Fruit fly (Drosophila melanogaster): ENCODE results near the gene Sos.

Gene Sos

DNA sequence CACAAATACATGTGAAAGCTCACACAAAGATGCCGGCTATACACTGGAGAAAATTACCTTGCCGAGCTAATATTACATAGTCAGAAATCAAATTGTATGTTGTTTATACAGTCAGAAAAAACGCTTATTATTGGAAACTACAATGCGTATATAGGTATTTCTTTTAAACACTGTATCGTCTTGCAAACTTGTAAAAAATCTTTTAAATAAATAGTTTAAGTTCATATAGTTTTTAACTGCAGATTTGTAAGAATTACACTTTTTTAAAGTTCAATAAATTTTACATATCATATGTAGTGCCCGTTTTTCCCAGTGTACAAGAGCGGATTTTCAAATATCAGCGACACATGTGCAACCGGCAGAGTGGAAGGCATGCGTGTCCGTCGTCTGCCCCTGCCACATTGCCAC lies 26.1 kb downstream of the Sos start (continued):
- peak; percentile 95 for TF ChIP-seq Ssrp (tag; optimal IDR thresholded peaks at IDR 0.05)
- TF ChIP-seq ewg (GFP tag; optimal IDR thresholded peaks at IDR 0.05): peak; percentile 80
- no peak for TF ChIP-seq fru (optimal IDR thresholded peaks at IDR 0.05)
- TF ChIP-seq Elba2 (GFP tag; optimal IDR thresholded peaks at IDR 0.05): no peak
- TF ChIP-seq CG1602 (GFP tag; optimal IDR thresholded peaks at IDR 0.05): peak; percentile 82
- peak; percentile 78 for TF ChIP-seq CG14710 (tag; optimal IDR thresholded peaks at IDR 0.05)
- TF ChIP-seq tap (tag; optimal IDR thresholded peaks at IDR 0.05): peak; percentile 66
- peak; percentile 97 for TF ChIP-seq sens (GFP tag)
- TF ChIP-seq CG9727 (GFP tag; optimal IDR thresholded peaks at IDR 0.05): peak; percentile 88
- TF ChIP-seq Rfx (GFP tag; IDR thresholded peaks at IDR 0.05): peak; percentile 61
- peak; percentile 86 for TF ChIP-seq CG18262 (tag; optimal IDR thresholded peaks at IDR 0.05)
- peak; percentile 85 for TF ChIP-seq CG10979 (tag; optimal IDR thresholded peaks at IDR 0.05)
- TF ChIP-seq Sin3A (optimal IDR thresholded peaks at IDR 0.05): no peak
- no peak for TF ChIP-seq CG17912 (GFP tag; optimal IDR thresholded peaks at IDR 0.05)
- peak; percentile 67 for TF ChIP-seq btn (GFP tag; optimal IDR thresholded peaks at IDR 0.05)
- peak; percentile 91 for TF ChIP-seq CG11695 (GFP tag; IDR thresholded peaks at IDR 0.05)
- TF ChIP-seq Ravus (GFP tag; IDR thresholded peaks at IDR 0.05): peak; percentile 48
- TF ChIP-seq psq (GFP tag; optimal IDR thresholded peaks at IDR 0.05): peak; percentile 43
- TF ChIP-seq p53 (GFP tag; optimal IDR thresholded peaks at IDR 0.05): no peak
- TF ChIP-seq Med (GFP tag): peak; percentile 95
- TF ChIP-seq ATbp (GFP tag; optimal IDR thresholded peaks at IDR 0.05): peak; percentile 68
- TF ChIP-seq maf-S (GFP tag; optimal IDR thresholded peaks at IDR 0.05): peak; percentile 52
- TF ChIP-seq Hey (tag; optimal IDR thresholded peaks at IDR 0.05): no peak
- TF ChIP-seq CG18764 (GFP tag; optimal IDR thresholded peaks at IDR 0.05): peak; percentile 36
- TF ChIP-seq CG18476 (GFP tag; optimal IDR thresholded peaks at IDR 0.05): peak; percentile 63
- TF ChIP-seq eyg (GFP tag; optimal IDR thresholded peaks at IDR 0.05): peak; percentile 65
- peak; percentile 66; the same call in 1 of the 2 replicates for TF ChIP-seq CG32532 (GFP tag; IDR thresholded peaks at IDR 0.05)
- TF ChIP-seq Dll (GFP tag; IDR thresholded peaks at IDR 0.05; ENCODE audit: partially characterized antibody): no peak
- TF ChIP-seq CG30431 (GFP tag; optimal IDR thresholded peaks at IDR 0.05): peak; percentile 68
- TF ChIP-seq CG2712 (tag; optimal IDR thresholded peaks at IDR 0.05): peak; percentile 85
- TF ChIP-seq Mes4 (GFP tag; optimal IDR thresholded peaks at IDR 0.05): peak; percentile 70
- 0 out of 4 replicates have a peak, but pooled peaks have one; percentile 26 for TF ChIP-seq Gug (GFP tag; IDR thresholded peaks at IDR 0.05)
- no peak for TF ChIP-seq cad (GFP tag; optimal IDR thresholded peaks at IDR 0.05)
- TF ChIP-seq jigr1 (GFP tag; IDR thresholded peaks at IDR 0.05): peak; percentile 83; the same call in 2 of the 3 replicates
- no peak for TF ChIP-seq mld (GFP tag; IDR thresholded peaks at IDR 0.05; ENCODE audit: partially characterized antibody)
- TF ChIP-seq CG17568 (GFP tag; optimal IDR thresholded peaks at IDR 0.05): no peak
- no peak for TF ChIP-seq exex (tag; optimal IDR thresholded peaks at IDR 0.05)
- TF ChIP-seq sug (tag; optimal IDR thresholded peaks at IDR 0.05): peak; percentile 40
- no peak for TF ChIP-seq D (optimal IDR thresholded peaks at IDR 0.05)
- peak; percentile 69 for TF ChIP-seq D (GFP tag; optimal IDR thresholded peaks at IDR 0.05)
- TF ChIP-seq lbe (GFP tag; optimal IDR thresholded peaks at IDR 0.05): peak; percentile 81
- peak; percentile 74 for TF ChIP-seq CG2120 (GFP tag; optimal IDR thresholded peaks at IDR 0.05)
- peak; percentile 59 for TF ChIP-seq stc (GFP tag; IDR thresholded peaks at IDR 0.05)
- TF ChIP-seq CG13775 (GFP tag; optimal IDR thresholded peaks at IDR 0.05): peak; percentile 82
- peak; percentile 79 for TF ChIP-seq CG6689 (GFP tag; IDR thresholded peaks at IDR 0.05)
- TF ChIP-seq nau (GFP tag; optimal IDR thresholded peaks at IDR 0.05): peak; percentile 77
- TF ChIP-seq usp (GFP tag; optimal IDR thresholded peaks at IDR 0.05): no peak
- peak; percentile 76 for TF ChIP-seq CG14014 (GFP tag; IDR thresholded peaks at IDR 0.05)
- peak; percentile 56 for TF ChIP-seq chn (GFP tag; optimal IDR thresholded peaks at IDR 0.05)
- no peak for TF ChIP-seq kni (GFP tag; optimal IDR thresholded peaks at IDR 0.05)
- TF ChIP-seq CG10654 (GFP tag; optimal IDR thresholded peaks at IDR 0.05): peak; percentile 68
- peak; percentile 60 for TF ChIP-seq CG8359 (GFP tag; optimal IDR thresholded peaks at IDR 0.05; ENCODE audit: borderline replicate concordance)
